Worm (Caenorhabditis elegans): ENCODE results near the gene cyp-35A5.
A peak's percentile ranks its signal among the peaks of the same experiment; 100 is the strongest.

Gene cyp-35A5

ce11 chrV:3935892-3936478, at the start of gene cyp-35A5:
Gene cyp-35A5, plus strand, starts transcription at chrV:3936326.
- TF ChIP-seq fax-1 (tag; optimal IDR thresholded peaks at IDR 0.05) (no peak), unc-42 (tag; optimal IDR thresholded peaks at IDR 0.05) (no peak), syd-9 (tag; optimal IDR thresholded peaks at IDR 0.05) (no peak), K09A11.1 (tag; optimal IDR thresholded peaks at IDR 0.05; ENCODE audit: insufficient read depth) (no peak), rnt-1 (tag; optimal IDR thresholded peaks at IDR 0.05) (no peak), elt-2 (tag; optimal IDR thresholded peaks at IDR 0.05) (peak; percentile 79)

- TF ChIP-seq elt-2 (tag; optimal IDR thresholded peaks at IDR 0.05), result peak; percentile 16
- TF ChIP-seq pax-1 (tag; optimal IDR thresholded peaks at IDR 0.05), result no peak
- no peak for TF ChIP-seq sdc-2 (tag; optimal IDR thresholded peaks at IDR 0.05)
Measured at ce11 chrV:3889113-3889512, 47.0 kb upstream of the cyp-35A5 start, which contains the start of gene C17E7.13. Gene C17E7.13, minus strand, starts transcription at chrV:3889288.

- TF ChIP-seq sdc-2 (tag; optimal IDR thresholded peaks at IDR 0.05) (no peak), C08G9.2 (tag; optimal IDR thresholded peaks at IDR 0.05) (no peak), ceh-48 (tag; optimal IDR thresholded peaks at IDR 0.05) (no peak), F13H6.1 (tag; optimal IDR thresholded peaks at IDR 0.05) (no peak), nhr-232 (tag; optimal IDR thresholded peaks at IDR 0.05) (no peak), fkh-10 (GFP tag; optimal IDR thresholded peaks at IDR 0.05) (no peak), ceh-19 (GFP tag; optimal IDR thresholded peaks at IDR 0.05) (no peak)
Measured at ce11 chrV:3890761-3891160, 45.4 kb upstream of the cyp-35A5 start, which contains the start of gene C17E7.9. Gene C17E7.9, minus strand, starts transcription at chrV:3890861.

- TF ChIP-seq C38D4.7 (GFP tag; optimal IDR thresholded peaks at IDR 0.05) (no peak), syd-9 (tag; optimal IDR thresholded peaks at IDR 0.05) (no peak), unc-42 (tag; optimal IDR thresholded peaks at IDR 0.05) (no peak), F13H6.1 (tag; optimal IDR thresholded peaks at IDR 0.05) (no peak), ahr-1 (tag; optimal IDR thresholded peaks at IDR 0.05) (no peak), mec-3 (tag; optimal IDR thresholded peaks at IDR 0.05; ENCODE audit: borderline replicate concordance) (no peak), hlh-30 (tag; optimal IDR thresholded peaks at IDR 0.05; ENCODE audit: insufficient read depth) (no peak), ceh-45 (GFP tag; IDR thresholded peaks at IDR 0.05) (no peak), fax-1 (tag; optimal IDR thresholded peaks at IDR 0.05) (no peak), pha-2 (tag; optimal IDR thresholded peaks at IDR 0.05) (no peak), fkh-10 (GFP tag; optimal IDR thresholded peaks at IDR 0.05) (no peak), ref-2 (tag; optimal IDR thresholded peaks at IDR 0.05) (no peak), eyg-1 (tag; optimal IDR thresholded peaks at IDR 0.05) (no peak)
Measured at ce11 chrV:3891919-3892318, 44.2 kb upstream of the cyp-35A5 start, which contains the start of gene C17E7.12. Gene C17E7.12, minus strand, starts transcription at chrV:3892019.

ce11 chrV:3892361-3892904, 43.7 kb upstream of the cyp-35A5 start, which contains the start of gene C17E7.4:
Gene C17E7.4, plus strand, starts transcription at chrV:3892854.
- TF ChIP-seq ceh-18 (tag; optimal IDR thresholded peaks at IDR 0.05) (no peak), Y22D7AL.16 (tag; optimal IDR thresholded peaks at IDR 0.05) (no peak), hlh-8 (tag; optimal IDR thresholded peaks at IDR 0.05) (no peak), sdc-2 (tag; optimal IDR thresholded peaks at IDR 0.05) (no peak), fkh-10 (GFP tag; optimal IDR thresholded peaks at IDR 0.05) (no peak), hlh-30 (tag; optimal IDR thresholded peaks at IDR 0.05; ENCODE audit: insufficient read depth) (no peak), T23F11.4 (GFP tag; optimal IDR thresholded peaks at IDR 0.05) (no peak), sox-4 (tag; optimal IDR thresholded peaks at IDR 0.05) (no peak), pha-2 (tag; optimal IDR thresholded peaks at IDR 0.05) (no peak), hlh-13 (GFP tag; optimal IDR thresholded peaks at IDR 0.05) (no peak), rnt-1 (tag; optimal IDR thresholded peaks at IDR 0.05) (no peak), unc-86 (tag; optimal IDR thresholded peaks at IDR 0.05) (no peak), madf-2 (tag; optimal IDR thresholded peaks at IDR 0.05) (no peak), tbx-7 (tag; optimal IDR thresholded peaks at IDR 0.05) (no peak), ets-4 (tag; optimal IDR thresholded peaks at IDR 0.05) (no peak)

Data from whole organism, late embryonic.